Fruit fly (Drosophila melanogaster) whole organism, embryonic: Measurements from ENCODE around the gene Tctp.
A peak's percentile ranks its signal among the peaks of the same experiment; 100 is the strongest.

Source experiments
- Asciz ChIP-seq: fragments of 200-800 bp; sonication (Bioruptor generic); optimal IDR thresholded peaks from 2 replicates; lab custom pipeline; 2017; ENCODE audit warnings: missing biosample characterization, mild to moderate bottlenecking, missing genetic modification characterization, missing genetic modification reagents
- CG11247 ChIP-seq: fragments of 200-800 bp; sonication (Bioruptor generic); IDR thresholded peaks from 2 replicates; pipeline ENCODE4 v1.3.6; 2022; ENCODE audit warnings: missing biosample characterization, missing genetic modification characterization
- CG17359 ChIP-seq: fragments of 200-800 bp; sonication (Bioruptor generic); optimal IDR thresholded peaks from 3 replicates; lab custom pipeline; 2018; ENCODE audit warnings: missing biosample characterization, mild to moderate bottlenecking, missing genetic modification characterization, moderate library complexity
- CG18619 ChIP-seq: fragments of 200-800 bp; sonication (Bioruptor generic); optimal IDR thresholded peaks from 3 replicates; lab custom pipeline; 2017; ENCODE audit warnings: missing biosample characterization, mild to moderate bottlenecking, missing genetic modification characterization
- CG30020 ChIP-seq: fragments of 200-800 bp; optimal IDR thresholded peaks from 2 replicates; lab custom pipeline; 2019; ENCODE audit warnings: missing biosample characterization, mild to moderate bottlenecking, missing genetic modification characterization, moderate library complexity
- CG32532 ChIP-seq: fragments of 200-800 bp; sonication (Bioruptor generic); IDR thresholded peaks from 2 replicates; pipeline ENCODE4 v1.3.6; 2022; ENCODE audit warnings: missing biosample characterization, missing genetic modification characterization
- CG32772 ChIP-seq: fragments of 200-800 bp; sonication (Bioruptor generic); IDR thresholded peaks from 2 replicates; pipeline ENCODE4 v1.3.6; 2022; ENCODE audit warnings: missing biosample characterization, missing genetic modification characterization
- CG34376 ChIP-seq: fragments of 200-800 bp; sonication (Bioruptor generic); optimal IDR thresholded peaks from 2 replicates; lab custom pipeline; 2018; ENCODE audit warnings: missing biosample characterization, mild to moderate bottlenecking, missing genetic modification characterization
- CG34422 ChIP-seq: fragments of 200-800 bp; sonication (Bioruptor generic); IDR thresholded peaks from 3 replicates; pipeline ENCODE4 v1.3.6; 2022; ENCODE audit warnings: missing biosample characterization, missing genetic modification characterization
- CG4820 ChIP-seq: fragments of 200-800 bp; sonication (Bioruptor generic); optimal IDR thresholded peaks from 3 replicates; lab custom pipeline; 2016; ENCODE audit warnings: missing biosample characterization, missing genetic modification characterization
- CG6689 ChIP-seq: fragments of 200-800 bp; sonication (Bioruptor generic); IDR thresholded peaks from 2 replicates; pipeline ENCODE4 v1.3.6; 2022; ENCODE audit warnings: missing biosample characterization, missing genetic modification characterization
- CG6854 ChIP-seq: fragments of 200-800 bp; sonication (Bioruptor generic); optimal IDR thresholded peaks from 3 replicates; lab custom pipeline; 2017; ENCODE audit warnings: missing biosample characterization, mild to moderate bottlenecking, missing genetic modification characterization
- CG7928 ChIP-seq: fragments of 200-800 bp; sonication (Bioruptor generic); optimal IDR thresholded peaks from 2 replicates; lab custom pipeline; 2017; ENCODE audit warnings: missing biosample characterization, mild to moderate bottlenecking, missing genetic modification characterization
- D ChIP-seq, 2 experiments: fragments of 200-800 bp in 1 of 2; fragments of >200 bp in 1 of 2; sonication (Bioruptor generic) in 1 of 2; optimal IDR thresholded peaks; 2 replicates in 1 of 2; 3 replicates in 1 of 2; lab custom pipeline; 2017; ENCODE audit warnings: mild to moderate bottlenecking in 1 of 2, missing biosample characterization in 1 of 2, missing genetic modification characterization in 1 of 2, missing genetic modification reagents in 1 of 2
- Gsc ChIP-seq: fragments of 200-800 bp; sonication (Bioruptor generic); IDR thresholded peaks from 2 replicates; pipeline ENCODE4 v1.3.6; 2022; ENCODE audit warnings: missing biosample characterization, missing genetic modification characterization
- Hmx ChIP-seq: fragments of 200-800 bp; sonication (Bioruptor generic); optimal IDR thresholded peaks from 2 replicates; lab custom pipeline; 2016; ENCODE audit warnings: missing biosample characterization, missing genetic modification characterization
- Hr3 ChIP-seq: fragments of 200-800 bp; sonication (Bioruptor generic); optimal IDR thresholded peaks from 3 replicates; lab custom pipeline; 2016; ENCODE audit warnings: missing biosample characterization, missing genetic modification characterization
- Hsf ChIP-seq: fragments of 200-800 bp; sonication (Bioruptor generic); optimal IDR thresholded peaks from 3 replicates; lab custom pipeline; 2016; ENCODE audit warnings: missing biosample characterization, missing genetic modification characterization
- Jarid2 ChIP-seq: fragments of 200-800 bp; sonication (Bioruptor generic); optimal IDR thresholded peaks from 3 replicates; lab custom pipeline; 2017; ENCODE audit warnings: mild to moderate bottlenecking, missing biosample characterization, missing genetic modification reagents, missing genetic modification characterization
- MTF-1 ChIP-seq: fragments of 200-800 bp; sonication (Bioruptor generic); optimal IDR thresholded peaks from 2 replicates; lab custom pipeline; 2018; ENCODE audit warnings: missing biosample characterization, mild to moderate bottlenecking, missing genetic modification characterization, borderline replicate concordance
- Myb ChIP-seq: fragments of 200-800 bp; sonication (Bioruptor generic); optimal IDR thresholded peaks from 2 replicates; lab custom pipeline; 2016; ENCODE audit warnings: missing biosample characterization, missing genetic modification characterization
- Optix ChIP-seq: fragments of 200-800 bp; sonication (Bioruptor generic); IDR thresholded peaks from 3 replicates; pipeline ENCODE4 v1.3.6; 2022; ENCODE audit warnings: missing biosample characterization, missing genetic modification characterization
- Stat92E ChIP-seq, 3 experiments: fragments of >200 bp in 2 of 3; fragments of 200-800 bp in 1 of 3; sonication (Bioruptor generic) in 1 of 3; optimal IDR thresholded peaks; 2 replicates each; lab custom pipeline; 2017 to 2019; ENCODE audit warnings: missing biosample characterization in 3 of 3, missing genetic modification characterization in 3 of 3, mild to moderate bottlenecking in 1 of 3, moderate library complexity in 1 of 3
- Xbp1 ChIP-seq: fragments of 200-800 bp; sonication (Bioruptor generic); optimal IDR thresholded peaks from 3 replicates; lab custom pipeline; 2016; ENCODE audit warnings: missing biosample characterization, mild to moderate bottlenecking, missing genetic modification characterization
- abd-A ChIP-seq: fragments of 200-800 bp; sonication (Bioruptor generic); optimal IDR thresholded peaks from 3 replicates; lab custom pipeline; 2019; ENCODE audit warnings: missing biosample characterization, mild to moderate bottlenecking, missing genetic modification characterization, moderate library complexity
- az2 ChIP-seq: fragments of 200-800 bp; sonication (Bioruptor generic); optimal IDR thresholded peaks from 3 replicates; lab custom pipeline; 2016; ENCODE audit warnings: missing biosample characterization, missing genetic modification characterization
- bigmax ChIP-seq: fragments of 200-800 bp; sonication (Bioruptor generic); optimal IDR thresholded peaks from 2 replicates; lab custom pipeline; 2018; ENCODE audit warnings: missing biosample characterization, mild to moderate bottlenecking, missing genetic modification characterization
- caup ChIP-seq: fragments of 200-800 bp; sonication (Bioruptor generic); optimal IDR thresholded peaks from 3 replicates; lab custom pipeline; 2017; ENCODE audit warnings: missing biosample characterization, mild to moderate bottlenecking, missing genetic modification characterization, moderate library complexity; ENCODE audit not compliant: severe bottlenecking
- chinmo ChIP-seq: fragments of 200-800 bp; sonication (Bioruptor generic); IDR thresholded peaks from 4 replicates; pipeline ENCODE4 v1.3.6; 2022; ENCODE audit warnings: missing biosample characterization, missing genetic modification characterization; ENCODE audit not compliant: partially characterized antibody
- danr ChIP-seq: fragments of 200-800 bp; sonication (Bioruptor generic); IDR thresholded peaks from 2 replicates; pipeline ENCODE4 v1.3.6; 2022; ENCODE audit warnings: missing biosample characterization, missing genetic modification characterization
- dati ChIP-seq: fragments of 200-800 bp; sonication (Bioruptor generic); IDR thresholded peaks from 2 replicates; pipeline ENCODE4 v1.3.6; 2022; ENCODE audit warnings: missing biosample characterization, missing genetic modification characterization
- dimm ChIP-seq: fragments of 200-800 bp; sonication (Bioruptor generic); IDR thresholded peaks from 2 replicates; pipeline ENCODE4 v1.3.6; 2022; ENCODE audit warnings: missing biosample characterization, missing genetic modification characterization
- eve ChIP-seq, 2 experiments: fragments of >200 bp; optimal IDR thresholded peaks; 2 replicates each; lab custom pipeline; 2017; ENCODE audit warnings: missing biosample characterization in 2 of 2, missing genetic modification characterization in 2 of 2
- fd102C ChIP-seq: fragments of 200-800 bp; sonication (Bioruptor generic); optimal IDR thresholded peaks from 2 replicates; lab custom pipeline; 2018; ENCODE audit warnings: missing biosample characterization, mild to moderate bottlenecking, missing genetic modification characterization, moderate library complexity
- hb ChIP-seq: fragments of 200-800 bp; sonication (Bioruptor generic); IDR thresholded peaks from 3 replicates; pipeline ENCODE4 v1.3.6; 2022; ENCODE audit warnings: missing biosample characterization, missing genetic modification characterization; ENCODE audit not compliant: partially characterized antibody
- insv ChIP-seq, 2 experiments: fragments of 200-800 bp; sonication (Bioruptor generic); optimal IDR thresholded peaks; 3 replicates each; lab custom pipeline; 2016 to 2018; ENCODE audit warnings: missing biosample characterization in 2 of 2, missing genetic modification characterization in 2 of 2
- lmd ChIP-seq: fragments of 200-800 bp; sonication (Bioruptor generic); IDR thresholded peaks from 2 replicates; pipeline ENCODE4 v1.3.6; 2022; ENCODE audit warnings: missing biosample characterization, missing genetic modification characterization
- lola ChIP-seq, 3 experiments: fragments of >200 bp in 2 of 3; fragments of 200-800 bp in 1 of 3; sonication (Bioruptor generic) in 1 of 3; optimal IDR thresholded peaks; 2 replicates each; lab custom pipeline; 2017 to 2019; ENCODE audit warnings: missing biosample characterization in 3 of 3, missing genetic modification characterization in 3 of 3, mild to moderate bottlenecking in 1 of 3, moderate library complexity in 1 of 3
- oc ChIP-seq: fragments of 200-800 bp; sonication (Bioruptor generic); optimal IDR thresholded peaks from 2 replicates; lab custom pipeline; 2018; ENCODE audit warnings: missing biosample characterization, mild to moderate bottlenecking, missing genetic modification characterization, moderate library complexity
- odd ChIP-seq: fragments of 200-800 bp; sonication (Bioruptor generic); optimal IDR thresholded peaks from 2 replicates; lab custom pipeline; 2017; ENCODE audit warnings: missing biosample characterization, mild to moderate bottlenecking, missing genetic modification characterization
- pan ChIP-seq, 4 experiments: fragments of >200 bp in 3 of 4; fragments of 200-800 bp in 1 of 4; sonication (Bioruptor generic) in 1 of 4; optimal IDR thresholded peaks in 3 of 4; IDR thresholded peaks in 1 of 4; 2 replicates each; pipeline versions ENCODE4 v1.3.6 to Lab custom; 2017 to 2022; ENCODE audit warnings: missing biosample characterization in 2 of 4, missing genetic modification characterization in 2 of 4, mixed read lengths in 1 of 4
- pb ChIP-seq: fragments of 200-800 bp; sonication (Bioruptor generic); optimal IDR thresholded peaks from 3 replicates; lab custom pipeline; 2016; ENCODE audit warnings: missing biosample characterization, missing genetic modification characterization
- pros ChIP-seq: fragments of 200-800 bp; sonication (Bioruptor generic); optimal IDR thresholded peaks from 3 replicates; lab custom pipeline; 2019; ENCODE audit warnings: missing biosample characterization, mild to moderate bottlenecking, missing genetic modification characterization, moderate library complexity
- repo ChIP-seq: fragments of 200-800 bp; sonication (Bioruptor generic); optimal IDR thresholded peaks from 2 replicates; lab custom pipeline; 2016; ENCODE audit warnings: missing biosample characterization, missing genetic modification characterization
- sc ChIP-seq, 3 experiments: fragments of >200 bp in 2 of 3; fragments of 200-800 bp in 1 of 3; sonication (Bioruptor generic) in 1 of 3; optimal IDR thresholded peaks; 2 replicates in 2 of 3; 3 replicates in 1 of 3; lab custom pipeline; 2017; ENCODE audit warnings: mild to moderate bottlenecking in 1 of 3, missing biosample characterization in 1 of 3, missing genetic modification characterization in 1 of 3, missing genetic modification reagents in 1 of 3
- sens ChIP-seq: fragments of 200-800 bp; sonication (Bioruptor generic); peaks from one replicate; lab custom pipeline; 2016; ENCODE audit warnings: missing biosample characterization, missing genetic modification characterization
- slbo ChIP-seq: fragments of 200-800 bp; sonication (Bioruptor generic); IDR thresholded peaks from 2 replicates; pipeline ENCODE4 v1.3.6; 2022; ENCODE audit warnings: missing biosample characterization, missing genetic modification characterization
- sr ChIP-seq: fragments of 200-800 bp; sonication (Bioruptor generic); IDR thresholded peaks from 3 replicates; pipeline ENCODE4 v1.3.6; 2022; ENCODE audit warnings: missing biosample characterization, missing genetic modification characterization
- tll ChIP-seq, 2 experiments: fragments of 200-800 bp in 1 of 2; fragments of >200 bp in 1 of 2; sonication (Bioruptor generic) in 1 of 2; optimal IDR thresholded peaks; 2 replicates each; lab custom pipeline; 2017 to 2019; ENCODE audit warnings: missing biosample characterization in 2 of 2, missing genetic modification characterization in 2 of 2, mild to moderate bottlenecking in 1 of 2, moderate library complexity in 1 of 2

Gene Tctp

dm6 chr3R:11198062-11198472 lies 12.0 kb upstream of the Tctp start (continued):
- TF ChIP-seq Stat92E (GFP tag; optimal IDR thresholded peaks at IDR 0.05; lab: Kevin White, UChicago) (no peak), danr (GFP tag; lab: Robert Waterston, UW) (no peak), CG7928 (GFP tag; lab: Kevin White, UChicago) (no peak), Optix (GFP tag; lab: Robert Waterston, UW) (no peak), pb (GFP tag; lab: Kevin White, UChicago) (no peak), MTF-1 (GFP tag; lab: Kevin White, UChicago) (peak; percentile 4), CG32772 (GFP tag; lab: Robert Waterston, UW) (no peak), Jarid2 (GFP tag; lab: Kevin White, UChicago) (no peak), tll (GFP tag; optimal IDR thresholded peaks at IDR 0.05; lab: Kevin White, UChicago) (no peak), bigmax (GFP tag; lab: Kevin White, UChicago) (no peak), CG18619 (GFP tag; lab: Kevin White, UChicago) (no peak), Hmx (no peak), CG34376 (GFP tag; lab: Kevin White, UChicago) (peak; percentile 36), sc (optimal IDR thresholded peaks at IDR 0.05; lab: Kevin White, UChicago) (no peak), sc (GFP tag; optimal IDR thresholded peaks at IDR 0.05; lab: Kevin White, UChicago) (no peak), CG6854 (GFP tag; lab: Kevin White, UChicago) (no peak), hb (GFP tag; lab: Robert Waterston, UW) (no peak), Hsf (GFP tag; lab: Kevin White, UChicago) (no peak), CG4820 (GFP tag; lab: Kevin White, UChicago) (no peak), pan (optimal IDR thresholded peaks at IDR 0.05; lab: Kevin White, UChicago) (no peak), pan (GFP tag; optimal IDR thresholded peaks at IDR 0.05 in 1 of 2, IDR thresholded peaks at IDR 0.05 in 1 of 2) (peak in 1 of 2 experiments; percentile 39), odd (GFP tag; lab: Kevin White, UChicago) (no peak), az2 (GFP tag; lab: Kevin White, UChicago) (no peak), Myb (GFP tag; lab: Kevin White, UChicago) (no peak), Gsc (no peak), abd-A (tag; lab: Kevin White, UChicago) (peak; percentile 78), Hr3 (GFP tag; lab: Kevin White, UChicago) (no peak), slbo (GFP tag; lab: Robert Waterston, UW) (peak; percentile 39), Xbp1 (GFP tag; lab: Kevin White, UChicago) (peak; percentile 23), Asciz (GFP tag; lab: Kevin White, UChicago) (peak; percentile 15), lola (GFP tag; optimal IDR thresholded peaks at IDR 0.05; lab: Kevin White, UChicago) (no peak), CG34422 (GFP tag; lab: Robert Waterston, UW) (peak; percentile 41; the same call in 1 of the 3 replicates), CG6689 (GFP tag; lab: Robert Waterston, UW) (no peak), insv (GFP tag; optimal IDR thresholded peaks at IDR 0.05; lab: Kevin White, UChicago) (no peak), CG17359 (no peak), dati (GFP tag; lab: Robert Waterston, UW) (no peak), chinmo (peak; percentile 87; the same call in 1 of the 4 replicates), sr (no peak), caup (GFP tag; lab: Kevin White, UChicago) (peak; percentile 38), sens (GFP tag; lab: Kevin White, UChicago) (peak; percentile 56), fd102C (GFP tag; lab: Kevin White, UChicago) (no peak), CG11247 (GFP tag; lab: Robert Waterston, UW) (no peak), D (optimal IDR thresholded peaks at IDR 0.05; lab: Kevin White, UChicago) (no peak), D (GFP tag; optimal IDR thresholded peaks at IDR 0.05; lab: Kevin White, UChicago) (no peak), eve (GFP tag; optimal IDR thresholded peaks at IDR 0.05; lab: Kevin White, UChicago) (no peak), CG32532 (GFP tag; lab: Robert Waterston, UW) (peak; percentile 54), CG30020 (tag; lab: Kevin White, UChicago) (no peak), pros (no peak), repo (GFP tag; lab: Kevin White, UChicago) (no peak), dimm (no peak), oc (tag; lab: Kevin White, UChicago) (no peak), lmd (no peak)
